Worm (Caenorhabditis elegans) whole organism, late embryonic: Measurements from ENCODE around the gene fbxl-3.

Experiments used
- C08G9.2 ChIP-seq: sonication (generic microtip); optimal IDR thresholded peaks from 2 replicates; lab custom pipeline; 2016; ENCODE audit warnings: mild to moderate bottlenecking, missing genetic modification characterization, moderate library complexity, missing compliant biosample characterization
- C38D4.7 ChIP-seq: fragments of 200-800 bp; sonication (Bioruptor generic); optimal IDR thresholded peaks from 2 replicates; lab custom pipeline; 2018; ENCODE audit warnings: mild to moderate bottlenecking, missing genetic modification characterization, moderate library complexity, missing compliant biosample characterization
- F13H6.1 ChIP-seq: sonication (generic microtip); optimal IDR thresholded peaks from 2 replicates; lab custom pipeline; 2016; ENCODE audit warnings: missing genetic modification characterization, missing compliant biosample characterization
- K02D7.2 ChIP-seq: sonication (generic microtip); optimal IDR thresholded peaks from 2 replicates; lab custom pipeline; 2017; ENCODE audit warnings: mild to moderate bottlenecking, missing genetic modification characterization, missing compliant biosample characterization
- T23F11.4 ChIP-seq: fragments of 200-800 bp; sonication (Bioruptor generic); optimal IDR thresholded peaks from 2 replicates; lab custom pipeline; 2018; ENCODE audit warnings: mild to moderate bottlenecking, missing genetic modification characterization, missing compliant biosample characterization
- Y22D7AL.16 ChIP-seq: sonication (generic microtip); optimal IDR thresholded peaks from 2 replicates; lab custom pipeline; 2016; ENCODE audit warnings: missing genetic modification characterization, missing compliant biosample characterization
- ahr-1 ChIP-seq: sonication (generic microtip); optimal IDR thresholded peaks from 2 replicates; lab custom pipeline; 2016; ENCODE audit warnings: missing genetic modification characterization, missing compliant biosample characterization
- ama-1 ChIP-seq: fragments of 150-350 bp; optimal IDR thresholded peaks from 2 replicates; lab custom pipeline; 2014
- ceh-14 ChIP-seq: sonication (generic microtip); optimal IDR thresholded peaks from 2 replicates; lab custom pipeline; 2016; ENCODE audit warnings: missing genotype, missing genetic modification characterization, missing compliant biosample characterization
- ceh-19 ChIP-seq: fragments of 200-800 bp; sonication (Bioruptor generic); optimal IDR thresholded peaks from 2 replicates; lab custom pipeline; 2018; ENCODE audit warnings: mild to moderate bottlenecking, missing genetic modification characterization, missing compliant biosample characterization
- ceh-2 ChIP-seq: sonication (generic microtip); optimal IDR thresholded peaks from 2 replicates; lab custom pipeline; 2016; ENCODE audit warnings: missing genotype, missing genetic modification characterization, missing compliant biosample characterization
- ceh-30 ChIP-seq: fragments of 150-350 bp; optimal IDR thresholded peaks from 2 replicates; lab custom pipeline; 2014; ENCODE audit warnings: missing biosample characterization, missing genetic modification characterization
- ceh-34 ChIP-seq: sonication (generic microtip); optimal IDR thresholded peaks from 2 replicates; lab custom pipeline; 2016; ENCODE audit warnings: mild to moderate bottlenecking, missing genetic modification characterization, missing compliant biosample characterization
- ceh-48 ChIP-seq: sonication (generic microtip); optimal IDR thresholded peaks from 2 replicates; lab custom pipeline; 2016; ENCODE audit warnings: missing genetic modification characterization, inconsistent platforms, missing compliant biosample characterization
- ceh-6 ChIP-seq: fragments of 200-800 bp; sonication (Bioruptor generic); optimal IDR thresholded peaks from 2 replicates; lab custom pipeline; 2018; ENCODE audit warnings: mild to moderate bottlenecking, missing genetic modification characterization, missing compliant biosample characterization
- elt-4 ChIP-seq: sonication (generic microtip); optimal IDR thresholded peaks from 2 replicates; lab custom pipeline; 2016; ENCODE audit warnings: missing genetic modification characterization, missing compliant biosample characterization
- eyg-1 ChIP-seq: sonication (generic microtip); optimal IDR thresholded peaks from 2 replicates; lab custom pipeline; 2016; ENCODE audit warnings: missing genotype, missing genetic modification characterization, missing compliant biosample characterization
- fax-1 ChIP-seq: sonication (generic microtip); optimal IDR thresholded peaks from 2 replicates; lab custom pipeline; 2016; ENCODE audit warnings: missing genotype, missing genetic modification characterization, missing compliant biosample characterization
- fkh-6 ChIP-seq: sonication (generic microtip); optimal IDR thresholded peaks from 2 replicates; lab custom pipeline; 2016; ENCODE audit warnings: missing genetic modification characterization, missing compliant biosample characterization
- gmeb-2 ChIP-seq: sonication (generic microtip); optimal IDR thresholded peaks from 2 replicates; lab custom pipeline; 2016; ENCODE audit warnings: missing genetic modification characterization, inconsistent platforms, missing compliant biosample characterization
- hlh-15 ChIP-seq: sonication (generic microtip); optimal IDR thresholded peaks from 2 replicates; lab custom pipeline; 2016; ENCODE audit warnings: missing genetic modification characterization, missing compliant biosample characterization
- hlh-30 ChIP-seq: sonication (generic microtip); optimal IDR thresholded peaks from 2 replicates; lab custom pipeline; 2017; ENCODE audit warnings: antibody characterized with exemption, missing genetic modification characterization, missing compliant biosample characterization; ENCODE audit not compliant: insufficient read depth
- hlh-8 ChIP-seq: sonication (generic microtip); optimal IDR thresholded peaks from 2 replicates; lab custom pipeline; 2016; ENCODE audit warnings: missing genotype, missing genetic modification characterization, missing compliant biosample characterization
- madf-2 ChIP-seq: sonication (generic microtip); optimal IDR thresholded peaks from 2 replicates; lab custom pipeline; 2017; ENCODE audit warnings: missing genetic modification characterization, missing compliant biosample characterization
- nhr-232 ChIP-seq: sonication (generic microtip); optimal IDR thresholded peaks from 2 replicates; lab custom pipeline; 2016; ENCODE audit warnings: missing genetic modification characterization, missing compliant biosample characterization
- npax-4 ChIP-seq: sonication (generic microtip); optimal IDR thresholded peaks from 2 replicates; lab custom pipeline; 2016; ENCODE audit warnings: missing genetic modification characterization, missing compliant biosample characterization
- pat-9 ChIP-seq: fragments of 200-800 bp; sonication (Bioruptor generic); optimal IDR thresholded peaks from 2 replicates; lab custom pipeline; 2018; ENCODE audit warnings: mild to moderate bottlenecking, missing genetic modification characterization, moderate library complexity, missing compliant biosample characterization
- pax-1 ChIP-seq: fragments of 150-350 bp; optimal IDR thresholded peaks from 2 replicates; lab custom pipeline; 2014; ENCODE audit warnings: missing biosample characterization, missing genetic modification characterization
- pqm-1 ChIP-seq: sonication (generic microtip); optimal IDR thresholded peaks from 2 replicates; lab custom pipeline; 2016; ENCODE audit warnings: missing genetic modification characterization, missing compliant biosample characterization
- pros-1 ChIP-seq: fragments of 150-350 bp; optimal IDR thresholded peaks from 2 replicates; lab custom pipeline; 2014; ENCODE audit warnings: missing biosample characterization, missing genetic modification reagents, missing genetic modification characterization
- ref-2 ChIP-seq: sonication (generic microtip); optimal IDR thresholded peaks from 2 replicates; lab custom pipeline; 2016; ENCODE audit warnings: missing genetic modification characterization, missing compliant biosample characterization
- rnt-1 ChIP-seq: sonication (generic microtip); optimal IDR thresholded peaks from 2 replicates; lab custom pipeline; 2016; ENCODE audit warnings: missing genetic modification characterization, missing compliant biosample characterization
- sdc-2 ChIP-seq: sonication (generic microtip); optimal IDR thresholded peaks from 2 replicates; lab custom pipeline; 2016; ENCODE audit warnings: missing genotype, missing genetic modification characterization, missing compliant biosample characterization
- sox-2 ChIP-seq: fragments of 200-800 bp; sonication (Bioruptor generic); IDR thresholded peaks from 2 replicates; pipeline ENCODE4 v1.3.6; 2022; ENCODE audit warnings: missing genetic modification reagents, missing genetic modification characterization, missing compliant biosample characterization
- sox-4 ChIP-seq: sonication (generic microtip); optimal IDR thresholded peaks from 2 replicates; lab custom pipeline; 2017; ENCODE audit warnings: mild to moderate bottlenecking, missing genetic modification characterization, inconsistent platforms, missing compliant biosample characterization
- tbx-2 ChIP-seq: sonication (generic microtip); optimal IDR thresholded peaks from 2 replicates; lab custom pipeline; 2016; ENCODE audit warnings: missing genetic modification characterization, missing compliant biosample characterization
- tbx-7 ChIP-seq: sonication (generic microtip); optimal IDR thresholded peaks from 2 replicates; lab custom pipeline; 2016; ENCODE audit warnings: missing genotype, missing genetic modification characterization, missing compliant biosample characterization
- unc-3 ChIP-seq, 2 experiments: fragments of 200-800 bp in 1 of 2; sonication (Bioruptor generic) in 1 of 2; sonication (generic microtip) in 1 of 2; conservative IDR thresholded peaks in 1 of 2; optimal IDR thresholded peaks in 1 of 2; 2 replicates each; pipeline versions ENCODE4 v1.3.6 to Lab custom; 2016 to 2022; ENCODE audit warnings: missing compliant biosample characterization in 2 of 2, missing genetic modification characterization in 2 of 2, missing genetic modification reagents in 1 of 2
- unc-42 ChIP-seq: sonication (generic microtip); optimal IDR thresholded peaks from 2 replicates; lab custom pipeline; 2016; ENCODE audit warnings: missing genotype, missing genetic modification characterization, missing compliant biosample characterization
- unc-55 ChIP-seq: sonication (generic microtip); optimal IDR thresholded peaks from 2 replicates; lab custom pipeline; 2017; ENCODE audit warnings: missing biosample characterization, missing genetic modification reagents, missing genetic modification characterization
- ztf-16 ChIP-seq: sonication (generic microtip); optimal IDR thresholded peaks from 2 replicates; lab custom pipeline; 2017; ENCODE audit warnings: missing genetic modification characterization, missing compliant biosample characterization

Gene fbxl-3

DNA sequence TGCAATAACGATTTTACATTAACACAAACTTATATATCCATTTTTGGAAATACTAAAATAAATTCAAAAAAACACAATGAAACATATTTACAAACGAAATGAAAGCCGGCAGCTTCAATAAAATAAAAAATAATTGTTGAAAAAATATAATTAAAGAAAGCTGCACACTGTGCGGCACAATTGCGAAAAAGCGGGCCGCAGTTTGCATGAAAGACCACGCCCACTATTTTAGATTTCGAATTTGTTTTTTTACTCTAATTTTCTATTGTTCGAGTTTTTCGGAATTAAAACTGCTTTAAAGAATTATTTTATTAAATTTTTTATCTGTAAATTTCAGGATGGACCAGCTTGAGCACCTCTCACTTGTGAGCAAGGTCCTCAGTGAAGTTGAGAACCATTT is 499 bp upstream of the fbxl-3 start, which contains the start of gene mog-5 (continued):
- no peak for TF ChIP-seq sdc-2 (tag; lab: Kevin White, UChicago)
- no peak for TF ChIP-seq pqm-1 (tag; lab: Kevin White, UChicago)
- no peak for TF ChIP-seq ama-1 (lab: Kevin White, UChicago)
- TF ChIP-seq madf-2 (tag; lab: Kevin White, UChicago), result no peak
- TF ChIP-seq ceh-14 (tag; lab: Kevin White, UChicago), result peak; percentile 43
- no peak for TF ChIP-seq C08G9.2 (tag; lab: Kevin White, UChicago)
- TF ChIP-seq gmeb-2 (tag; lab: Kevin White, UChicago), result no peak
- peak; percentile 50 for TF ChIP-seq tbx-2 (tag; lab: Kevin White, UChicago)
- no peak for TF ChIP-seq K02D7.2 (tag; lab: Kevin White, UChicago)
- peak; percentile 14 for TF ChIP-seq fax-1 (tag; lab: Kevin White, UChicago)
- no peak for TF ChIP-seq ceh-6 (GFP tag; lab: Kevin White, UChicago)
- no peak for TF ChIP-seq unc-3 (GFP tag; conservative IDR thresholded peaks at IDR 0.05; lab: Robert Waterston, UW)
- TF ChIP-seq unc-3 (tag; optimal IDR thresholded peaks at IDR 0.05; lab: Kevin White, UChicago), result no peak
- TF ChIP-seq ceh-2 (tag; lab: Kevin White, UChicago), result peak; percentile 5
- TF ChIP-seq unc-55 (GFP tag; lab: Kevin White, UChicago), result no peak
- peak; percentile 30 for TF ChIP-seq pat-9 (tag; lab: Kevin White, UChicago)
- no peak for TF ChIP-seq elt-4 (tag; lab: Kevin White, UChicago)
- TF ChIP-seq hlh-15 (tag; lab: Kevin White, UChicago), result no peak
- no peak for TF ChIP-seq ceh-48 (tag; lab: Kevin White, UChicago)
- TF ChIP-seq T23F11.4 (GFP tag; lab: Kevin White, UChicago), result no peak
- no peak for TF ChIP-seq rnt-1 (tag; lab: Kevin White, UChicago)
- no peak for TF ChIP-seq tbx-7
- peak; percentile 38 for TF ChIP-seq C38D4.7
- TF ChIP-seq pax-1 (tag; lab: Kevin White, UChicago), result no peak
- no peak for TF ChIP-seq Y22D7AL.16 (tag; lab: Kevin White, UChicago)
- TF ChIP-seq eyg-1 (tag; lab: Kevin White, UChicago), result no peak
- TF ChIP-seq fkh-6 (tag; lab: Kevin White, UChicago), result no peak
- TF ChIP-seq ztf-16 (tag; lab: Kevin White, UChicago), result peak; percentile 30
- TF ChIP-seq ahr-1 (tag; lab: Kevin White, UChicago), result no peak
- TF ChIP-seq hlh-8, result peak; percentile 27

DNA sequence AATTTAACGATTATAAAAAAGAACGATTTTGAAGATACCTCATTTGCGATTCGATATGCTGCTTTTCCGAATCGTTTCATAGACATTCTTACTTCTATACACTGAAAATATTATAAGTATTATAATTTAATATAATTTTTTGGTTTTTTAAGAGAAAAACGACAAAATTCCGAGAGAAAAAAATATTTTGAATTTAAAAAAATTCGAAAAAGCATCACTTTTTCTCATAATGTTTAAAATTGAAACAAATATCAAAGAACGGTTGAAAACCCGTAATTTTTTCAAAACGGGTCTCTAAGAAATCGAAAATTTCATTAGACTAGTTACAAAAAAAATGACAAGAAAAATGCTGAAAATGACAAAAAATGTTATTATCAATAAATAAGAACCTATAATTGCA is 3.1 kb downstream of the fbxl-3 start, which contains the start of gene pink-1:
pink-1 (minus strand) TSS at position 101 of the 400 bp plus-strand sequence.
- TF ChIP-seq tbx-7, result no peak
- TF ChIP-seq pros-1 (tag; lab: Kevin White, UChicago), result no peak
- TF ChIP-seq sox-2 (GFP tag; lab: Robert Waterston, UW), result no peak
- TF ChIP-seq sox-4 (tag; lab: Kevin White, UChicago), result no peak
- TF ChIP-seq ceh-19 (GFP tag; lab: Kevin White, UChicago), result no peak
- TF ChIP-seq elt-4 (tag; lab: Kevin White, UChicago), result no peak
- TF ChIP-seq ceh-14 (tag; lab: Kevin White, UChicago), result no peak
- TF ChIP-seq ceh-30 (tag; lab: Kevin White, UChicago), result no peak
- no peak for TF ChIP-seq ceh-34 (tag; lab: Kevin White, UChicago)
- TF ChIP-seq npax-4, result no peak

DNA sequence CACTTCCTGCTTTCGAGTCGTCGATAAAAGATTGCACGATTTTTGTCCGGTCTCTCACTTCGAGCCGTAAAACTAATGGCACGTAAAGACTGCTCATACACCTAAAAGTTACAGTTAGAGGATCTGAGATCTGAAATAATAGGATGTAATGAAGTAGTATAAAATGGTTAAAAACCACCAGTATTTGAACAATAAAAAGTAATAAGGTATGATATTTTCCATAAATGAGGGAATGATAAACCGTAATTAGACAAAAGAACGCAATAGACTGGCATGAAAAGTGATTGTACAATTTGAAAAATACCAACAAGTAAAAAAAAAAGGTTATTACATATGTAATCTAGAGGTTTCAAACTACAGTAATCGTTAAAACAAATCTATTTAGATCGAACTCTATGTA is 5.6 kb downstream of the fbxl-3 start, which contains the start of gene brap-2:
brap-2 (minus strand) TSS at position 101 of the 400 bp plus-strand sequence.
- TF ChIP-seq F13H6.1 (tag; lab: Kevin White, UChicago), result no peak
- TF ChIP-seq T23F11.4 (GFP tag; lab: Kevin White, UChicago), result no peak
- no peak for TF ChIP-seq ama-1 (lab: Kevin White, UChicago)
- no peak for TF ChIP-seq K02D7.2 (tag; lab: Kevin White, UChicago)
- TF ChIP-seq sdc-2 (tag; lab: Kevin White, UChicago), result no peak
- no peak for TF ChIP-seq ceh-30 (tag; lab: Kevin White, UChicago)
- no peak for TF ChIP-seq pat-9 (tag; lab: Kevin White, UChicago)
- no peak for TF ChIP-seq unc-42 (tag; lab: Kevin White, UChicago)
- TF ChIP-seq tbx-2 (tag; lab: Kevin White, UChicago), result no peak
- no peak for TF ChIP-seq nhr-232 (tag; lab: Kevin White, UChicago)
- no peak for TF ChIP-seq fax-1 (tag; lab: Kevin White, UChicago)
- no peak for TF ChIP-seq hlh-30 (tag; lab: Kevin White, UChicago)
- TF ChIP-seq ref-2 (tag; lab: Kevin White, UChicago), result no peak
